Fruit fly (Drosophila melanogaster) whole organism, wandering third instar larva: ENCODE measurements around the gene hiro.

Experiments
- Abd-B ChIP-seq: fragments of >200 bp; optimal IDR thresholded peaks from 2 replicates; lab custom pipeline; 2017; ENCODE audit warnings: missing biosample characterization, missing genetic modification characterization
- CG32264 ChIP-seq: fragments of 200-800 bp; sonication (Bioruptor generic); optimal IDR thresholded peaks from 2 replicates; lab custom pipeline; 2016; ENCODE audit warnings: missing biosample characterization, missing genetic modification characterization
- CG9705 ChIP-seq: fragments of 200-800 bp; sonication (Bioruptor generic); optimal IDR thresholded peaks from 2 replicates; lab custom pipeline; 2018; ENCODE audit warnings: missing biosample characterization, mild to moderate bottlenecking, missing genetic modification characterization
- CrebA ChIP-seq: fragments of 200-800 bp; sonication (Bioruptor generic); optimal IDR thresholded peaks from 2 replicates; lab custom pipeline; 2016; ENCODE audit warnings: missing biosample characterization, mild to moderate bottlenecking, missing genetic modification characterization, borderline replicate concordance
- Dfd ChIP-seq: fragments of >200 bp; optimal IDR thresholded peaks from 2 replicates; lab custom pipeline; 2017; ENCODE audit warnings: missing biosample characterization, missing genetic modification characterization
- Dif ChIP-seq: fragments of 200-275, 200-300 bp; sonication (Bioruptor generic); optimal IDR thresholded peaks from 2 replicates; lab custom pipeline; 2018; ENCODE audit warnings: missing biosample characterization, missing genetic modification characterization; ENCODE audit not compliant: partially characterized antibody
- GATAd ChIP-seq: sonication (Bioruptor generic); optimal IDR thresholded peaks from 2 replicates; lab custom pipeline; 2016; ENCODE audit warnings: missing biosample characterization, missing genetic modification characterization
- HLH106 ChIP-seq: fragments of 200-800 bp; optimal IDR thresholded peaks from 3 replicates; lab custom pipeline; 2019; ENCODE audit warnings: missing biosample characterization, mild to moderate bottlenecking, missing genetic modification characterization, moderate library complexity
- Hnf4 ChIP-seq: fragments of 200-800 bp; sonication (Bioruptor generic); optimal IDR thresholded peaks from 2 replicates; lab custom pipeline; 2016; ENCODE audit warnings: missing biosample characterization, mild to moderate bottlenecking, missing genetic modification characterization
- Hr78 ChIP-seq: fragments of >200 bp; optimal IDR thresholded peaks from 2 replicates; lab custom pipeline; 2017; ENCODE audit warnings: missing biosample characterization, missing genetic modification characterization
- Hr83 ChIP-seq: fragments of 200-300 bp; sonication (Bioruptor generic); optimal IDR thresholded peaks from 2 replicates; lab custom pipeline; 2016; ENCODE audit warnings: missing biosample characterization, mild to moderate bottlenecking, missing genetic modification characterization, moderate library complexity; ENCODE audit not compliant: poor library complexity, severe bottlenecking
- Jra ChIP-seq: sonication (Bioruptor generic); optimal IDR thresholded peaks from 2 replicates; lab custom pipeline; 2016; ENCODE audit warnings: missing biosample characterization, missing genetic modification characterization
- Mio ChIP-seq: sonication (Bioruptor generic); optimal IDR thresholded peaks from 2 replicates; lab custom pipeline; 2016; ENCODE audit warnings: missing biosample characterization, missing genetic modification characterization
- Myc ChIP-seq: fragments of >200 bp; optimal IDR thresholded peaks from 2 replicates; lab custom pipeline; 2017
- N ChIP-seq: fragments of >200 bp; optimal IDR thresholded peaks from 2 replicates; lab custom pipeline; 2018; ENCODE audit warnings: missing biosample characterization, missing external identifiers, missing genetic modification characterization
- OdsH ChIP-seq: fragments of 200-800 bp; sonication (Bioruptor generic); optimal IDR thresholded peaks from 2 replicates; lab custom pipeline; 2016; ENCODE audit warnings: missing biosample characterization, mild to moderate bottlenecking, missing genetic modification characterization
- Rel ChIP-seq, 2 experiments: fragments of 200-800 bp; sonication (Bioruptor generic) in 1 of 2; optimal IDR thresholded peaks; 2 replicates in 1 of 2; 3 replicates in 1 of 2; lab custom pipeline; 2016 to 2019; ENCODE audit warnings: mild to moderate bottlenecking in 2 of 2, missing biosample characterization in 2 of 2, missing genetic modification characterization in 2 of 2, moderate library complexity in 1 of 2
- Sp1 ChIP-seq: fragments of 200-800 bp; sonication (Bioruptor generic); optimal IDR thresholded peaks from 3 replicates; lab custom pipeline; 2019; ENCODE audit warnings: missing biosample characterization, mild to moderate bottlenecking, missing genetic modification characterization, moderate library complexity
- Vsx2 ChIP-seq: fragments of 200-300, 225-300 bp; sonication (Bioruptor generic); optimal IDR thresholded peaks from 2 replicates; lab custom pipeline; 2018; ENCODE audit warnings: missing biosample characterization, missing genetic modification characterization; ENCODE audit not compliant: partially characterized antibody
- br ChIP-seq: fragments of 200-800 bp; sonication (Bioruptor generic); optimal IDR thresholded peaks from 2 replicates; lab custom pipeline; 2016; ENCODE audit warnings: missing biosample characterization, missing genetic modification characterization
- brk ChIP-seq: fragments of 200-800 bp; sonication (Bioruptor generic); optimal IDR thresholded peaks from 2 replicates; lab custom pipeline; 2016; ENCODE audit warnings: missing biosample characterization, mild to moderate bottlenecking, missing genetic modification characterization
- dl ChIP-seq, 2 experiments: fragments of 175-275, 200-275 bp in 1 of 2; fragments of 200-275 bp in 1 of 2; sonication (Bioruptor generic); optimal IDR thresholded peaks; lab custom pipeline; 2018; ENCODE audit warnings: mild to moderate bottlenecking in 2 of 2, missing biosample characterization in 2 of 2, missing genetic modification characterization in 2 of 2, moderate library complexity in 2 of 2; ENCODE audit not compliant: partially characterized antibody in 2 of 2, insufficient read depth in 1 of 2
- dmrt93B ChIP-seq: fragments of 200-800 bp; sonication (Bioruptor generic); optimal IDR thresholded peaks from 2 replicates; lab custom pipeline; 2018; ENCODE audit warnings: missing biosample characterization, mild to moderate bottlenecking, missing genetic modification characterization
- dsf ChIP-seq: sonication (Bioruptor generic); optimal IDR thresholded peaks from 2 replicates; lab custom pipeline; 2016; ENCODE audit warnings: missing biosample characterization, missing genetic modification characterization, borderline replicate concordance
- ey ChIP-seq: fragments of 200-800 bp; sonication (Bioruptor generic); optimal IDR thresholded peaks from 2 replicates; lab custom pipeline; 2016; ENCODE audit warnings: missing biosample characterization, missing genetic modification characterization
- foxo ChIP-seq, 2 experiments: fragments of 200-800 bp; sonication (Bioruptor generic); optimal IDR thresholded peaks; 2 replicates in 1 of 2; 3 replicates in 1 of 2; lab custom pipeline; 2016 to 2017; ENCODE audit warnings: missing biosample characterization in 2 of 2, missing genetic modification characterization in 2 of 2
- fru ChIP-seq: fragments of 200-800 bp; sonication (Bioruptor generic); optimal IDR thresholded peaks from 3 replicates; lab custom pipeline; 2016; ENCODE audit warnings: missing biosample characterization, mild to moderate bottlenecking, missing genetic modification characterization
- h ChIP-seq: fragments of 200-800 bp; sonication (Bioruptor generic); optimal IDR thresholded peaks from 3 replicates; lab custom pipeline; 2016; ENCODE audit warnings: missing biosample characterization, mild to moderate bottlenecking, missing genetic modification characterization
- jim ChIP-seq: fragments of 175-275, 200-325 bp; sonication (Bioruptor generic); optimal IDR thresholded peaks from 2 replicates; lab custom pipeline; 2016; ENCODE audit warnings: missing biosample characterization, mild to moderate bottlenecking, missing genetic modification characterization
- lola ChIP-seq: fragments of >200 bp; optimal IDR thresholded peaks from 2 replicates; lab custom pipeline; 2017; ENCODE audit warnings: missing biosample characterization, missing genetic modification characterization
- pan ChIP-seq: fragments of >200 bp; optimal IDR thresholded peaks from 2 replicates; lab custom pipeline; 2017
- psq ChIP-seq: fragments of 200-800 bp; sonication (Bioruptor generic); optimal IDR thresholded peaks from 3 replicates; lab custom pipeline; 2017; ENCODE audit warnings: missing biosample characterization, mild to moderate bottlenecking, missing genetic modification characterization, moderate library complexity
- rgr ChIP-seq: fragments of 200-800 bp; sonication (Bioruptor generic); optimal IDR thresholded peaks from 3 replicates; lab custom pipeline; 2016; ENCODE audit warnings: missing biosample characterization, mild to moderate bottlenecking, missing genetic modification characterization
- sage ChIP-seq: fragments of 200-800 bp; sonication (Bioruptor generic); optimal IDR thresholded peaks from 2 replicates; lab custom pipeline; 2016; ENCODE audit warnings: missing biosample characterization, mild to moderate bottlenecking, missing genetic modification characterization
- sv ChIP-seq: fragments of 200-800 bp; sonication (Bioruptor generic); optimal IDR thresholded peaks from 3 replicates; lab custom pipeline; 2016; ENCODE audit warnings: missing biosample characterization, missing genetic modification characterization
- tai ChIP-seq: sonication (Bioruptor generic); optimal IDR thresholded peaks from 2 replicates; lab custom pipeline; 2016; ENCODE audit warnings: missing biosample characterization, missing genetic modification characterization
- usp ChIP-seq: fragments of >200 bp; optimal IDR thresholded peaks from 2 replicates; lab custom pipeline; 2017; ENCODE audit warnings: missing biosample characterization, missing genetic modification characterization
- woc ChIP-seq: sonication (Bioruptor generic); optimal IDR thresholded peaks from 2 replicates; lab custom pipeline; 2016; ENCODE audit warnings: missing biosample characterization, mild to moderate bottlenecking, missing genetic modification characterization

hiro gene

dm6 chr3L:731469-731868 is 43.7 kb upstream of the hiro start:
- TF ChIP-seq h (GFP tag; lab: Kevin White, UChicago) = peak; percentile 21
- TF ChIP-seq psq (GFP tag; lab: Kevin White, UChicago) = no peak
- no peak for TF ChIP-seq brk (GFP tag; lab: Kevin White, UChicago)
- no peak for TF ChIP-seq GATAd (GFP tag; lab: Kevin White, UChicago)
- no peak for TF ChIP-seq Jra (GFP tag; lab: Kevin White, UChicago)
- TF ChIP-seq CrebA (GFP tag; lab: Kevin White, UChicago) = no peak
- TF ChIP-seq Dfd = no peak
- peak in 1 of 2 experiments; percentile 2 for TF ChIP-seq foxo (GFP tag; optimal IDR thresholded peaks at IDR 0.05; lab: Kevin White, UChicago)
- TF ChIP-seq pan (lab: Kevin White, UChicago) = no peak
- no peak for TF ChIP-seq dmrt93B (GFP tag; lab: Kevin White, UChicago)
- no peak for TF ChIP-seq Hr83 (GFP tag; lab: Kevin White, UChicago)

- no peak for TF ChIP-seq CrebA (GFP tag; lab: Kevin White, UChicago)
- peak; percentile 10 for TF ChIP-seq Jra (GFP tag; lab: Kevin White, UChicago)
- peak; percentile 38 for TF ChIP-seq br
- TF ChIP-seq Hnf4 (GFP tag; lab: Kevin White, UChicago) = peak; percentile 38
- TF ChIP-seq Dif (GFP tag; lab: Kevin White, UChicago) = no peak
- TF ChIP-seq psq (GFP tag; lab: Kevin White, UChicago) = peak; percentile 23
- peak; percentile 67 for TF ChIP-seq fru (GFP tag; lab: Kevin White, UChicago)
- peak; percentile 40 for TF ChIP-seq rgr
- TF ChIP-seq ey = peak; percentile 38
- TF ChIP-seq Hr78 (GFP tag; lab: Kevin White, UChicago) = no peak
- no peak for TF ChIP-seq CG32264 (GFP tag; lab: Kevin White, UChicago)
- TF ChIP-seq foxo (GFP tag; optimal IDR thresholded peaks at IDR 0.05; lab: Kevin White, UChicago) = peak in 1 of 2 experiments; percentile 61
- TF ChIP-seq woc (GFP tag; lab: Kevin White, UChicago) = peak; percentile 8
- no peak for TF ChIP-seq Rel (GFP tag; optimal IDR thresholded peaks at IDR 0.05; lab: Kevin White, UChicago)
- no peak for TF ChIP-seq Rel (tag; optimal IDR thresholded peaks at IDR 0.05; lab: Kevin White, UChicago)
- peak; percentile 65 for TF ChIP-seq h (GFP tag; lab: Kevin White, UChicago)
- no peak for TF ChIP-seq Abd-B (GFP tag; lab: Kevin White, UChicago)
- TF ChIP-seq Sp1 = peak; percentile 26
- TF ChIP-seq sage (GFP tag; lab: Kevin White, UChicago) = peak; percentile 27
- TF ChIP-seq dmrt93B (GFP tag; lab: Kevin White, UChicago) = peak; percentile 27
- no peak for TF ChIP-seq tai (GFP tag; lab: Kevin White, UChicago)
- no peak for TF ChIP-seq Mio (GFP tag; lab: Kevin White, UChicago)
- TF ChIP-seq usp (GFP tag; lab: Kevin White, UChicago) = no peak
- TF ChIP-seq Hr83 (GFP tag; lab: Kevin White, UChicago) = no peak
- no peak for TF ChIP-seq pan (lab: Kevin White, UChicago)
- peak; percentile 48 for TF ChIP-seq HLH106 (tag; lab: Kevin White, UChicago)
These were observed 41.6 kb upstream of the hiro start for dm6 chr3L:729345-729744.

- TF ChIP-seq Myc (lab: Kevin White, UChicago) (no peak), foxo (GFP tag; optimal IDR thresholded peaks at IDR 0.05; lab: Kevin White, UChicago) (peak in 1 of 2 experiments; percentile 26), rgr (peak; percentile 18), CG32264 (GFP tag; lab: Kevin White, UChicago) (no peak), usp (GFP tag; lab: Kevin White, UChicago) (no peak), dmrt93B (GFP tag; lab: Kevin White, UChicago) (no peak), HLH106 (tag; lab: Kevin White, UChicago) (peak; percentile 52), lola (no peak), Hnf4 (GFP tag; lab: Kevin White, UChicago) (no peak), Sp1 (peak; percentile 45), tai (GFP tag; lab: Kevin White, UChicago) (peak; percentile 33), Vsx2 (GFP tag; lab: Kevin White, UChicago) (no peak), Dfd (no peak), sage (GFP tag; lab: Kevin White, UChicago) (no peak), jim (GFP tag; lab: Kevin White, UChicago) (no peak), GATAd (GFP tag; lab: Kevin White, UChicago) (no peak), CG9705 (GFP tag; lab: Kevin White, UChicago) (no peak), pan (lab: Kevin White, UChicago) (no peak), Dif (GFP tag; lab: Kevin White, UChicago) (no peak), dsf (GFP tag; lab: Kevin White, UChicago) (no peak), N (GFP tag; lab: Kevin White, UChicago) (no peak), br (peak; percentile 9), Jra (GFP tag; lab: Kevin White, UChicago) (no peak), fru (GFP tag; lab: Kevin White, UChicago) (peak; percentile 10), brk (GFP tag; lab: Kevin White, UChicago) (no peak), Hr78 (GFP tag; lab: Kevin White, UChicago) (no peak), OdsH (GFP tag; lab: Kevin White, UChicago) (peak; percentile 47), psq (GFP tag; lab: Kevin White, UChicago) (no peak), Mio (GFP tag; lab: Kevin White, UChicago) (no peak), h (GFP tag; lab: Kevin White, UChicago) (peak; percentile 34), ey (peak; percentile 15), Rel (GFP tag; optimal IDR thresholded peaks at IDR 0.05; lab: Kevin White, UChicago) (no peak), Rel (tag; optimal IDR thresholded peaks at IDR 0.05; lab: Kevin White, UChicago) (no peak), CrebA (GFP tag; lab: Kevin White, UChicago) (no peak), Abd-B (GFP tag; lab: Kevin White, UChicago) (no peak), Hr83 (GFP tag; lab: Kevin White, UChicago) (no peak), woc (GFP tag; lab: Kevin White, UChicago) (no peak), dl (GFP tag; optimal IDR thresholded peaks at IDR 0.05; lab: Kevin White, UChicago; ENCODE audit: insufficient read depth in 1 of 2, partially characterized antibody in 2 of 2) (no peak), sv (no peak)
These were observed 40.8 kb upstream of the hiro start for dm6 chr3L:728579-728978.
